Fruit fly (Drosophila melanogaster) whole organism, embryonic: ENCODE results near the gene mu2.

ENCODE experiments used
- CG13894 ChIP-seq: fragments of 200-800 bp; sonication (Bioruptor generic); optimal IDR thresholded peaks from 3 replicates; lab custom pipeline; 2018; ENCODE audit warnings: missing biosample characterization, mild to moderate bottlenecking, missing genetic modification characterization, moderate library complexity
- CG18764 ChIP-seq: fragments of 200-800 bp; sonication (Bioruptor generic); optimal IDR thresholded peaks from 3 replicates; lab custom pipeline; 2016; ENCODE audit warnings: missing biosample characterization, missing genetic modification characterization
- Ets65A ChIP-seq: fragments of 200-800 bp; sonication (Bioruptor generic); peaks from one replicate; lab custom pipeline; 2016; ENCODE audit warnings: missing biosample characterization, missing genetic modification characterization
- Fer1 ChIP-seq: fragments of 200-800 bp; sonication (Bioruptor generic); optimal IDR thresholded peaks from 2 replicates; lab custom pipeline; 2017; ENCODE audit warnings: missing biosample characterization, mild to moderate bottlenecking, missing genetic modification characterization
- Taf1 ChIP-seq: fragments of 200-800 bp; sonication (Bioruptor generic); IDR thresholded peaks from 2 replicates; pipeline ENCODE4 v1.3.6; 2022; ENCODE audit warnings: missing biosample characterization, missing genetic modification characterization
- oc ChIP-seq: fragments of 200-800 bp; sonication (Bioruptor generic); optimal IDR thresholded peaks from 2 replicates; lab custom pipeline; 2018; ENCODE audit warnings: missing biosample characterization, mild to moderate bottlenecking, missing genetic modification characterization, moderate library complexity

Gene mu2

DNA sequence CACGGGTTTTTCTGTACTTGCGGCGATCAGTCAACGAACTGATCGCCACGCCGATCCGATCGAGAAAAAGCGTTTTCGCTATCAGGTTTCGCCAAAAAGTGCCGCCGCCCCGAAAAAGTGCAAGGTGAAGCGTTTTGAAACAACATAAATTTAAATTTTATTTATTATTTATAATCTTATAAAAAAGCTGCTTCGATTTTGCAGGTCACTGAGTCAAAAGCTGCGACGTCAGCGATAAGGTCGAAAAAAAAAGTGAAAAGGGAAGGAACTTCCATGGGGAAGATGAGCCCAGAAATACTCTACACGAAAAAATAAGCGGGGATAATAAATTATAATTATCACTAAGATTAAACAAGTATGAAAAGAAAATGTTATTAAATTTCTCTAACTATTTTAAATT is 49.6 kb downstream of the mu2 start:
- TF ChIP-seq Ets65A (peak; percentile 0), CG13894 (no peak), Taf1 (no peak), Fer1 (GFP tag; lab: Kevin White, UChicago) (no peak), oc (tag; lab: Kevin White, UChicago) (no peak), CG18764 (GFP tag; lab: Kevin White, UChicago) (no peak)
